Fruit fly (Drosophila melanogaster) whole organism, prepupa: Measurements from ENCODE around the gene CG10383.
A peak's percentile ranks its signal among the peaks of the same experiment; 100 is the strongest.

ENCODE experiments used
- Blimp-1 ChIP-seq: fragments of 200-800 bp; sonication (Bioruptor generic); optimal IDR thresholded peaks from 3 replicates; lab custom pipeline; 2017; ENCODE audit warnings: missing biosample characterization, missing genetic modification characterization, mild to moderate bottlenecking, moderate library complexity, missing genetic modification reagents
- CG10631 ChIP-seq: fragments of 200-800 bp; sonication (Bioruptor generic); optimal IDR thresholded peaks from 2 replicates; lab custom pipeline; 2016; ENCODE audit warnings: missing biosample characterization, missing genetic modification characterization
- CG11294 ChIP-seq: fragments of 200-800 bp; sonication (Bioruptor generic); IDR thresholded peaks from 2 replicates; pipeline ENCODE4 v1.3.6; 2022; ENCODE audit warnings: missing biosample characterization, missing genetic modification characterization
- CG11762 ChIP-seq: fragments of 200-800 bp; sonication (Bioruptor generic); optimal IDR thresholded peaks from 3 replicates; lab custom pipeline; 2016; ENCODE audit warnings: missing biosample characterization, missing genetic modification characterization; ENCODE audit not compliant: insufficient read depth
- CG15336 ChIP-seq: fragments of 200-800 bp; sonication (Bioruptor generic); IDR thresholded peaks from 2 replicates; pipeline ENCODE4 v1.3.6; 2022; ENCODE audit warnings: missing biosample characterization, missing genetic modification characterization
- CG1621 ChIP-seq: fragments of 200-800 bp; sonication (Bioruptor generic); optimal IDR thresholded peaks from 3 replicates; lab custom pipeline; 2018; ENCODE audit warnings: missing biosample characterization, mild to moderate bottlenecking, missing genetic modification characterization
- CG16779 ChIP-seq: fragments of 200-800 bp; sonication (Bioruptor generic); optimal IDR thresholded peaks from 3 replicates; lab custom pipeline; 2017; ENCODE audit warnings: missing biosample characterization, mild to moderate bottlenecking, missing genetic modification characterization
- CG3032 ChIP-seq: fragments of 200-800 bp; optimal IDR thresholded peaks from 2 replicates; lab custom pipeline; 2019; ENCODE audit warnings: missing biosample characterization, mild to moderate bottlenecking, missing genetic modification characterization, moderate library complexity
- CG31627 ChIP-seq: fragments of 200-800 bp; sonication (Bioruptor generic); optimal IDR thresholded peaks from 3 replicates; lab custom pipeline; 2016; ENCODE audit warnings: missing biosample characterization, missing genetic modification characterization
- CG32006 ChIP-seq: fragments of 200-800 bp; sonication (Bioruptor generic); optimal IDR thresholded peaks from 3 replicates; lab custom pipeline; 2017; ENCODE audit warnings: missing biosample characterization, mild to moderate bottlenecking, missing genetic modification characterization
- CG34406 ChIP-seq: fragments of 200-800 bp; sonication (Bioruptor generic); optimal IDR thresholded peaks from 3 replicates; lab custom pipeline; 2016; ENCODE audit warnings: missing biosample characterization, missing genetic modification characterization
- CG3919 ChIP-seq: fragments of 200-800 bp; sonication (Bioruptor generic); optimal IDR thresholded peaks from 3 replicates; lab custom pipeline; 2016; ENCODE audit warnings: missing biosample characterization, missing genetic modification characterization
- CG4318 ChIP-seq: fragments of 200-800 bp; sonication (Bioruptor generic); optimal IDR thresholded peaks from 3 replicates; lab custom pipeline; 2017; ENCODE audit warnings: missing biosample characterization, mild to moderate bottlenecking, missing genetic modification characterization
- CG6163 ChIP-seq: fragments of 200-800 bp; sonication (Bioruptor generic); IDR thresholded peaks from 3 replicates; pipeline ENCODE4 v1.3.6; 2022; ENCODE audit warnings: missing biosample characterization, missing genetic modification characterization
- CG6276 ChIP-seq: fragments of 200-800 bp; sonication (Bioruptor generic); optimal IDR thresholded peaks from 2 replicates; lab custom pipeline; 2017; ENCODE audit warnings: missing biosample characterization, mild to moderate bottlenecking, missing genetic modification characterization
- CG6808 ChIP-seq: fragments of 200-800 bp; sonication (Bioruptor generic); optimal IDR thresholded peaks from 3 replicates; lab custom pipeline; 2017; ENCODE audit warnings: missing biosample characterization, missing genetic modification characterization, mild to moderate bottlenecking, moderate library complexity, missing genetic modification reagents
- CG7368 ChIP-seq: fragments of 200-800 bp; sonication (Bioruptor generic); optimal IDR thresholded peaks from 3 replicates; lab custom pipeline; 2016; ENCODE audit warnings: missing biosample characterization, missing genetic modification characterization
- CG8319 ChIP-seq: fragments of 200-800 bp; sonication (Bioruptor generic); optimal IDR thresholded peaks from 3 replicates; lab custom pipeline; 2016; ENCODE audit warnings: missing biosample characterization, missing genetic modification characterization
- CG8632 ChIP-seq: fragments of 200-800 bp; sonication (Bioruptor generic); optimal IDR thresholded peaks from 3 replicates; lab custom pipeline; 2016; ENCODE audit warnings: missing biosample characterization, missing genetic modification characterization
- CG9139 ChIP-seq: fragments of 200-800 bp; sonication (Bioruptor generic); optimal IDR thresholded peaks from 3 replicates; lab custom pipeline; 2017; ENCODE audit warnings: missing biosample characterization, mild to moderate bottlenecking, missing genetic modification characterization
- Eip75B ChIP-seq: fragments of 200-800 bp; sonication (Bioruptor generic); optimal IDR thresholded peaks from 3 replicates; lab custom pipeline; 2016; ENCODE audit warnings: missing biosample characterization, missing genetic modification characterization
- Eip78C ChIP-seq: fragments of 200-800 bp; sonication (Bioruptor generic); peaks from one replicate; lab custom pipeline; 2016; ENCODE audit warnings: missing biosample characterization, missing genetic modification characterization
- Eip93F ChIP-seq: fragments of 200-800 bp; sonication (Bioruptor generic); optimal IDR thresholded peaks from 2 replicates; lab custom pipeline; 2016; ENCODE audit warnings: missing biosample characterization, mild to moderate bottlenecking, missing genetic modification characterization
- Ets21C ChIP-seq: fragments of 200-800 bp; sonication (Bioruptor generic); optimal IDR thresholded peaks from 3 replicates; lab custom pipeline; 2016; ENCODE audit warnings: missing biosample characterization, missing genetic modification characterization
- Ets96B ChIP-seq: fragments of 200-800 bp; optimal IDR thresholded peaks from 2 replicates; lab custom pipeline; 2019; ENCODE audit warnings: missing biosample characterization, mild to moderate bottlenecking, missing genetic modification characterization, moderate library complexity
- Hr38 ChIP-seq: sonication (Bioruptor generic); optimal IDR thresholded peaks from 2 replicates; lab custom pipeline; 2016; ENCODE audit warnings: missing biosample characterization, missing genetic modification characterization
- Hr39 ChIP-seq: fragments of 200-800 bp; sonication (Bioruptor generic); optimal IDR thresholded peaks from 2 replicates; lab custom pipeline; 2016; ENCODE audit warnings: missing biosample characterization, missing genetic modification characterization
- Lpt ChIP-seq: fragments of 200-800 bp; sonication (Bioruptor generic); optimal IDR thresholded peaks from 3 replicates; lab custom pipeline; 2016; ENCODE audit warnings: missing biosample characterization, missing genetic modification characterization
- Met ChIP-seq: fragments of 200-800 bp; sonication (Bioruptor generic); optimal IDR thresholded peaks from 3 replicates; lab custom pipeline; 2016; ENCODE audit warnings: missing biosample characterization, missing genetic modification characterization
- OdsH ChIP-seq: fragments of 200-800 bp; sonication (Bioruptor generic); optimal IDR thresholded peaks from 3 replicates; lab custom pipeline; 2016; ENCODE audit warnings: missing biosample characterization, missing genetic modification characterization
- Smox ChIP-seq: fragments of 200-800 bp; sonication (Bioruptor generic); optimal IDR thresholded peaks from 3 replicates; lab custom pipeline; 2016; ENCODE audit warnings: missing biosample characterization, missing genetic modification characterization
- Sox102F ChIP-seq: fragments of 200-800 bp; sonication (Bioruptor generic); optimal IDR thresholded peaks from 2 replicates; lab custom pipeline; 2016; ENCODE audit warnings: missing biosample characterization, mild to moderate bottlenecking, missing genetic modification characterization
- Sox14 ChIP-seq: fragments of 200-800 bp; sonication (Bioruptor generic); optimal IDR thresholded peaks from 3 replicates; lab custom pipeline; 2016; ENCODE audit warnings: missing biosample characterization, missing genetic modification characterization
- Sox15 ChIP-seq: fragments of 200-800 bp; sonication (Bioruptor generic); optimal IDR thresholded peaks from 3 replicates; lab custom pipeline; 2016; ENCODE audit warnings: missing biosample characterization, missing genetic modification characterization
- acj6 ChIP-seq: fragments of 200-800 bp; sonication (Bioruptor generic); optimal IDR thresholded peaks from 3 replicates; lab custom pipeline; 2016; ENCODE audit warnings: missing biosample characterization, missing genetic modification characterization
- dsx ChIP-seq: fragments of 200-800 bp; optimal IDR thresholded peaks from 3 replicates; lab custom pipeline; 2019; ENCODE audit warnings: missing biosample characterization, mild to moderate bottlenecking, missing genetic modification characterization, moderate library complexity; ENCODE audit not compliant: poor library complexity, severe bottlenecking
- eg ChIP-seq: fragments of 200-800 bp; sonication (Bioruptor generic); IDR thresholded peaks from 3 replicates; pipeline ENCODE4 v1.3.6; 2022; ENCODE audit warnings: missing biosample characterization, missing genetic modification characterization
- esn ChIP-seq: fragments of 200-800 bp; sonication (Bioruptor generic); optimal IDR thresholded peaks from 2 replicates; lab custom pipeline; 2016; ENCODE audit warnings: missing biosample characterization, mild to moderate bottlenecking, missing genetic modification characterization, moderate library complexity
- fkh ChIP-seq: fragments of 200-800 bp; sonication (Bioruptor generic); optimal IDR thresholded peaks from 3 replicates; lab custom pipeline; 2017; ENCODE audit warnings: missing biosample characterization, mild to moderate bottlenecking, missing genetic modification characterization, moderate library complexity
- pdm3 ChIP-seq: fragments of 200-800 bp; sonication (Bioruptor generic); optimal IDR thresholded peaks from 3 replicates; lab custom pipeline; 2016; ENCODE audit warnings: missing biosample characterization, missing genetic modification characterization
- spab ChIP-seq: fragments of 200-800 bp; sonication (Bioruptor generic); optimal IDR thresholded peaks from 2 replicates; lab custom pipeline; 2017; ENCODE audit warnings: missing biosample characterization, mild to moderate bottlenecking, missing genetic modification characterization, missing genetic modification reagents
- ss ChIP-seq, 2 experiments: fragments of 200-800 bp; sonication (Bioruptor generic); optimal IDR thresholded peaks; 2 replicates in 1 of 2; 3 replicates in 1 of 2; lab custom pipeline; 2017 to 2018; ENCODE audit warnings: mild to moderate bottlenecking in 2 of 2, missing biosample characterization in 2 of 2, missing genetic modification characterization in 2 of 2, moderate library complexity in 1 of 2
- vri ChIP-seq: fragments of 200-800 bp; sonication (Bioruptor generic); optimal IDR thresholded peaks from 3 replicates; lab custom pipeline; 2016; ENCODE audit warnings: missing biosample characterization, mild to moderate bottlenecking, missing genetic modification characterization

The CG10383 gene

dm6 chr2L:18645468-18645867 lies 49.9 kb downstream of the CG10383 start (continued):
- TF ChIP-seq Met (peak; percentile 74), Blimp-1 (GFP tag; lab: Kevin White, UChicago) (peak; percentile 15), CG11762 (peak; percentile 57), CG1621 (tag; lab: Kevin White, UChicago) (peak; percentile 55), fkh (no peak), Ets21C (GFP tag; lab: Kevin White, UChicago) (peak; percentile 56), Ets96B (tag; lab: Kevin White, UChicago) (peak; percentile 70), pdm3 (peak; percentile 71), Eip75B (GFP tag; lab: Kevin White, UChicago) (peak; percentile 83), CG6808 (GFP tag; lab: Kevin White, UChicago) (peak; percentile 47), spab (peak; percentile 45), CG16779 (tag; lab: Kevin White, UChicago) (peak; percentile 27), CG9139 (GFP tag; lab: Kevin White, UChicago) (no peak), Smox (peak; percentile 71), CG32006 (GFP tag; lab: Kevin White, UChicago) (peak; percentile 72), CG8319 (GFP tag; lab: Kevin White, UChicago) (peak; percentile 67), vri (GFP tag; lab: Kevin White, UChicago) (peak; percentile 13), CG7368 (peak; percentile 69), CG6276 (GFP tag; lab: Kevin White, UChicago) (peak; percentile 22), acj6 (GFP tag; lab: Kevin White, UChicago) (peak; percentile 72), CG4318 (GFP tag; lab: Kevin White, UChicago) (peak; percentile 28), ss (GFP tag; optimal IDR thresholded peaks at IDR 0.05; lab: Kevin White, UChicago) (peak in 1 of 2 experiments; percentile 17), Eip78C (peak; percentile 92), CG3919 (GFP tag; lab: Kevin White, UChicago) (peak; percentile 78), Sox14 (GFP tag; lab: Kevin White, UChicago) (peak; percentile 70), Sox102F (GFP tag; lab: Kevin White, UChicago) (peak; percentile 79), CG10631 (GFP tag; lab: Kevin White, UChicago) (peak; percentile 64), Lpt (GFP tag; lab: Kevin White, UChicago) (peak; percentile 48), CG31627 (GFP tag; lab: Kevin White, UChicago) (peak; percentile 75), CG8632 (GFP tag; lab: Kevin White, UChicago) (peak; percentile 59), CG6163 (GFP tag; lab: Robert Waterston, UW) (peak; percentile 87), dsx (GFP tag; lab: Kevin White, UChicago) (peak; percentile 37), eg (GFP tag; lab: Robert Waterston, UW) (peak; percentile 56; the same call in 1 of the 3 replicates), CG11294 (GFP tag; lab: Robert Waterston, UW) (no peak), OdsH (peak; percentile 76), Hr38 (GFP tag; lab: Kevin White, UChicago) (no peak)

- TF ChIP-seq Eip93F (GFP tag; lab: Kevin White, UChicago): no peak
- TF ChIP-seq CG34406 (GFP tag; lab: Kevin White, UChicago): no peak
- TF ChIP-seq CG3032: no peak
- no peak for TF ChIP-seq Hr39 (GFP tag; lab: Kevin White, UChicago)
- no peak for TF ChIP-seq CG8319 (GFP tag; lab: Kevin White, UChicago)
- TF ChIP-seq spab: no peak
- no peak for TF ChIP-seq Sox15
- TF ChIP-seq CG15336 (GFP tag; lab: Robert Waterston, UW): no peak
- no peak for TF ChIP-seq eg (GFP tag; lab: Robert Waterston, UW)
- no peak for TF ChIP-seq esn (GFP tag; lab: Kevin White, UChicago)
These were observed 54.3 kb downstream of the CG10383 start for dm6 chr2L:18641087-18641486.
